Worm (Caenorhabditis elegans) whole organism, early embryonic: ENCODE data around the gene R53.4.

Experiments used
- B0310.2 ChIP-seq: sonication (generic microtip); optimal IDR thresholded peaks from 2 replicates; lab custom pipeline; 2016; ENCODE audit warnings: mild to moderate bottlenecking, missing genetic modification characterization, missing compliant biosample characterization
- ama-1 ChIP-seq: fragments of 150-350 bp; optimal IDR thresholded peaks from 2 replicates; lab custom pipeline; 2014
- ceh-13 ChIP-seq: fragments of 200-800 bp; sonication (Bioruptor generic); optimal IDR thresholded peaks from 2 replicates; lab custom pipeline; 2018; ENCODE audit warnings: mild to moderate bottlenecking, missing genetic modification characterization, missing compliant biosample characterization
- ets-7 ChIP-seq: sonication (generic microtip); optimal IDR thresholded peaks from 2 replicates; lab custom pipeline; 2016; ENCODE audit warnings: missing genotype, missing genetic modification characterization, missing compliant biosample characterization
- flt-1 ChIP-seq: fragments of 200-800 bp; sonication (Bioruptor generic); IDR thresholded peaks from 2 replicates; pipeline ENCODE4 v1.3.6; 2022; ENCODE audit warnings: missing genetic modification characterization, missing compliant biosample characterization
- hmbx-1 ChIP-seq: sonication (generic microtip); optimal IDR thresholded peaks from 2 replicates; lab custom pipeline; 2016; ENCODE audit warnings: mild to moderate bottlenecking, missing genetic modification characterization, missing compliant biosample characterization
- hnd-1 ChIP-seq: sonication (generic microtip); optimal IDR thresholded peaks from 2 replicates; lab custom pipeline; 2016; ENCODE audit warnings: missing genetic modification characterization, missing compliant biosample characterization
- pes-1 ChIP-seq: fragments of 200-800 bp; sonication (Bioruptor generic); IDR thresholded peaks from 2 replicates; pipeline ENCODE4 v1.3.6; 2022; ENCODE audit warnings: missing genetic modification reagents, missing genetic modification characterization, missing compliant biosample characterization
- scrt-1 ChIP-seq: fragments of 200-800 bp; sonication (Bioruptor generic); IDR thresholded peaks from 2 replicates; pipeline ENCODE4 v1.3.6; 2022; ENCODE audit warnings: missing genetic modification characterization, missing compliant biosample characterization
- sea-1 ChIP-seq: fragments of 200-800 bp; sonication (Bioruptor generic); conservative IDR thresholded peaks from 2 replicates; pipeline ENCODE4 v1.3.6; 2022; ENCODE audit warnings: missing genetic modification characterization, missing compliant biosample characterization
- tbx-11 ChIP-seq: fragments of 200-800 bp; sonication (Bioruptor generic); IDR thresholded peaks from 2 replicates; pipeline ENCODE4 v1.3.6; 2022; ENCODE audit warnings: missing genetic modification characterization, missing compliant biosample characterization
- tbx-37 ChIP-seq: fragments of 200-800 bp; sonication (Bioruptor generic); conservative IDR thresholded peaks from 2 replicates; pipeline ENCODE4 v1.3.6; 2022; ENCODE audit warnings: missing genetic modification reagents, missing genetic modification characterization, missing compliant biosample characterization

- no peak for TF ChIP-seq B0310.2 (tag; lab: Kevin White, UChicago)
- TF ChIP-seq sea-1 (GFP tag; lab: Robert Waterston, UW) = no peak
- TF ChIP-seq ama-1 (lab: Kevin White, UChicago) = no peak
- TF ChIP-seq ceh-13 (GFP tag; lab: Kevin White, UChicago) = no peak
- TF ChIP-seq hmbx-1 (tag; lab: Kevin White, UChicago) = no peak
- TF ChIP-seq pes-1 (GFP tag; lab: Robert Waterston, UW) = no peak
- no peak for TF ChIP-seq tbx-11
- no peak for TF ChIP-seq hnd-1
- no peak for TF ChIP-seq scrt-1
- TF ChIP-seq flt-1 (GFP tag; lab: Robert Waterston, UW) = no peak
- TF ChIP-seq ets-7 = no peak
- TF ChIP-seq tbx-37 (GFP tag; lab: Robert Waterston, UW) = no peak
These were observed 24.6 kb downstream of the R53.4 start for ce11 chrII:9943246-9943645.
